Worm (Caenorhabditis elegans): ENCODE data around the gene Y40A1A.3.

The Y40A1A.3 gene

ce11 chrX:1972766-1973165 lies 25.1 kb downstream of the Y40A1A.3 start:
- TF ChIP-seq ztf-29 (GFP tag; IDR thresholded peaks at IDR 0.05) (no peak), tab-1 (GFP tag; IDR thresholded peaks at IDR 0.05) (no peak), klf-2 (GFP tag; conservative IDR thresholded peaks at IDR 0.05) (no peak), cog-1 (tag; optimal IDR thresholded peaks at IDR 0.05) (no peak), flt-1 (GFP tag; IDR thresholded peaks at IDR 0.05) (no peak), med-1 (GFP tag; optimal IDR thresholded peaks at IDR 0.05; ENCODE audit: insufficient read depth) (no peak), ztf-23 (GFP tag; IDR thresholded peaks at IDR 0.05) (no peak), ref-1 (GFP tag; conservative IDR thresholded peaks at IDR 0.05) (no peak), T22C8.4 (GFP tag; IDR thresholded peaks at IDR 0.05) (no peak)

- no peak for TF ChIP-seq T22C8.4 (GFP tag; IDR thresholded peaks at IDR 0.05)
- TF ChIP-seq ztf-23 (GFP tag; IDR thresholded peaks at IDR 0.05), result 0 out of 2 replicates have a peak, but pooled peaks have one; percentile 20
Measured at ce11 chrX:1971647-1972046, 26.2 kb downstream of the Y40A1A.3 start.

- TF ChIP-seq med-1 (GFP tag; optimal IDR thresholded peaks at IDR 0.05; ENCODE audit: insufficient read depth) (no peak), klf-2 (GFP tag; conservative IDR thresholded peaks at IDR 0.05) (no peak), tab-1 (GFP tag; IDR thresholded peaks at IDR 0.05) (no peak), cog-1 (tag; optimal IDR thresholded peaks at IDR 0.05) (no peak)
Measured at ce11 chrX:1969575-1969974, 28.3 kb downstream of the Y40A1A.3 start, which contains the start of gene str-79. Gene str-79 (plus strand): TSS chrX:1969875.

- TF ChIP-seq ref-1 (GFP tag; conservative IDR thresholded peaks at IDR 0.05), result no peak
- no peak for TF ChIP-seq tab-1 (GFP tag; IDR thresholded peaks at IDR 0.05)
Measured at ce11 chrX:1964828-1965227, 33.0 kb downstream of the Y40A1A.3 start.

ce11 chrX:1964411-1964810 lies 33.4 kb downstream of the Y40A1A.3 start:
- no peak for TF ChIP-seq T22C8.4 (GFP tag; IDR thresholded peaks at IDR 0.05)
- no peak for TF ChIP-seq flt-1 (GFP tag; IDR thresholded peaks at IDR 0.05)
- no peak for TF ChIP-seq med-1 (GFP tag; optimal IDR thresholded peaks at IDR 0.05; ENCODE audit: insufficient read depth)
- no peak for TF ChIP-seq tab-1 (GFP tag; IDR thresholded peaks at IDR 0.05)
- no peak for TF ChIP-seq ztf-23 (GFP tag; IDR thresholded peaks at IDR 0.05)
- no peak for TF ChIP-seq cog-1 (tag; optimal IDR thresholded peaks at IDR 0.05)
- TF ChIP-seq klf-2 (GFP tag; conservative IDR thresholded peaks at IDR 0.05), result no peak
- no peak for TF ChIP-seq ztf-29 (GFP tag; IDR thresholded peaks at IDR 0.05)
- no peak for TF ChIP-seq ref-1 (GFP tag; conservative IDR thresholded peaks at IDR 0.05)

- no peak for TF ChIP-seq cog-1 (tag; optimal IDR thresholded peaks at IDR 0.05)
- no peak for TF ChIP-seq med-1 (GFP tag; optimal IDR thresholded peaks at IDR 0.05; ENCODE audit: insufficient read depth)
- TF ChIP-seq klf-2 (GFP tag; conservative IDR thresholded peaks at IDR 0.05), result no peak
- TF ChIP-seq ztf-23 (GFP tag; IDR thresholded peaks at IDR 0.05), result no peak
- TF ChIP-seq ref-1 (GFP tag; conservative IDR thresholded peaks at IDR 0.05), result no peak
- TF ChIP-seq tab-1 (GFP tag; IDR thresholded peaks at IDR 0.05), result no peak
- TF ChIP-seq ztf-29 (GFP tag; IDR thresholded peaks at IDR 0.05), result no peak
- no peak for TF ChIP-seq flt-1 (GFP tag; IDR thresholded peaks at IDR 0.05)
- TF ChIP-seq T22C8.4 (GFP tag; IDR thresholded peaks at IDR 0.05), result no peak
Measured at ce11 chrX:1962273-1962672, 35.6 kb downstream of the Y40A1A.3 start, which contains the start of gene F52D2.7. Gene F52D2.7 (plus strand): TSS chrX:1962573.

- TF ChIP-seq klf-2 (GFP tag; conservative IDR thresholded peaks at IDR 0.05), result no peak
- TF ChIP-seq flt-1 (GFP tag; IDR thresholded peaks at IDR 0.05), result no peak
- peak; percentile 10 for TF ChIP-seq cog-1 (tag; optimal IDR thresholded peaks at IDR 0.05)
- no peak for TF ChIP-seq ztf-29 (GFP tag; IDR thresholded peaks at IDR 0.05)
Measured at ce11 chrX:1960895-1961715, 36.7 kb downstream of the Y40A1A.3 start.

ce11 chrX:1959063-1959462 lies 38.8 kb downstream of the Y40A1A.3 start:
- TF ChIP-seq ztf-23 (GFP tag; IDR thresholded peaks at IDR 0.05) (no peak), flt-1 (GFP tag; IDR thresholded peaks at IDR 0.05) (no peak), klf-2 (GFP tag; conservative IDR thresholded peaks at IDR 0.05) (no peak), cog-1 (tag; optimal IDR thresholded peaks at IDR 0.05) (no peak), ref-1 (GFP tag; conservative IDR thresholded peaks at IDR 0.05) (no peak), med-1 (GFP tag; optimal IDR thresholded peaks at IDR 0.05; ENCODE audit: insufficient read depth) (no peak), tab-1 (GFP tag; IDR thresholded peaks at IDR 0.05) (no peak), ztf-29 (GFP tag; IDR thresholded peaks at IDR 0.05) (no peak), T22C8.4 (GFP tag; IDR thresholded peaks at IDR 0.05) (no peak)

All from whole organism, midembryonic.